Worm (Caenorhabditis elegans) whole organism, L1 larva: ENCODE measurements around the gene pigg-1.

Experiments used
- ets-5 ChIP-seq: fragments of 200-800 bp; sonication (Bioruptor generic); IDR thresholded peaks from 2 replicates; pipeline ENCODE4 v1.3.6; 2022; ENCODE audit warnings: missing genetic modification characterization, missing compliant biosample characterization
- lin-39 ChIP-seq: fragments of 150-350 bp; optimal IDR thresholded peaks from 2 replicates; lab custom pipeline; 2014; ENCODE audit warnings: missing biosample characterization, missing genetic modification reagents, missing genetic modification characterization
- lsy-2 ChIP-seq, 2 experiments: fragments of 150-350 bp; optimal IDR thresholded peaks; 2 replicates each; lab custom pipeline; 2014; ENCODE audit warnings: missing biosample characterization in 2 of 2, missing genetic modification characterization in 2 of 2
- nhr-47 ChIP-seq: sonication (generic microtip); optimal IDR thresholded peaks from 2 replicates; lab custom pipeline; 2016; ENCODE audit warnings: mild to moderate bottlenecking, missing genetic modification characterization, moderate library complexity, missing compliant biosample characterization
- snpc-4 ChIP-seq: fragments of 150-350 bp; optimal IDR thresholded peaks from 2 replicates; lab custom pipeline; 2014; ENCODE audit warnings: missing biosample characterization, missing genetic modification characterization
- tlp-1 ChIP-seq: fragments of 150-350 bp; optimal IDR thresholded peaks from 2 replicates; lab custom pipeline; 2014; ENCODE audit warnings: missing biosample characterization, missing genetic modification characterization
- unc-130 ChIP-seq: fragments of 150-350 bp; optimal IDR thresholded peaks from 2 replicates; lab custom pipeline; 2017; ENCODE audit warnings: missing biosample characterization, missing genetic modification characterization, inconsistent platforms
- unc-86 ChIP-seq: sonication (generic microtip); optimal IDR thresholded peaks from 2 replicates; lab custom pipeline; 2016; ENCODE audit warnings: missing genetic modification characterization, missing compliant biosample characterization

- TF ChIP-seq snpc-4 (tag; lab: Kevin White, UChicago) (no peak), unc-86 (tag; lab: Kevin White, UChicago) (no peak), tlp-1 (tag; lab: Kevin White, UChicago) (no peak), unc-130 (no peak), ets-5 (GFP tag; lab: Robert Waterston, UW) (no peak), lin-39 (tag; lab: Kevin White, UChicago) (no peak), nhr-47 (tag; lab: Kevin White, UChicago) (no peak), lsy-2 (tag; optimal IDR thresholded peaks at IDR 0.05; lab: Kevin White, UChicago) (no peak)
These were observed 851 bp downstream of the pigg-1 start, which contains the start of gene F28C6.5 for ce11 chrII:8599214-8599613.
